Worm (Caenorhabditis elegans) whole organism, L3 larva: ENCODE results near the gene F41G4.13.

ENCODE experiments used
- R02D3.7 ChIP-seq: fragments of 150-350 bp; optimal IDR thresholded peaks from 2 replicates; lab custom pipeline; 2014; ENCODE audit warnings: missing biosample characterization, missing genetic modification characterization
- ZK546.5 ChIP-seq: sonication (generic microtip); optimal IDR thresholded peaks from 2 replicates; lab custom pipeline; 2017; ENCODE audit warnings: missing biosample characterization, missing genetic modification characterization
- aly-2 ChIP-seq: fragments of 150-350 bp; optimal IDR thresholded peaks from 2 replicates; lab custom pipeline; 2014; ENCODE audit warnings: missing biosample characterization, missing genetic modification characterization
- ama-1 ChIP-seq: fragments of 150-350 bp; optimal IDR thresholded peaks from 2 replicates; lab custom pipeline; 2018
- ceh-16 ChIP-seq: sonication (generic microtip); optimal IDR thresholded peaks from 2 replicates; lab custom pipeline; 2017; ENCODE audit warnings: missing biosample characterization, missing genetic modification characterization
- ceh-28 ChIP-seq: fragments of 150-350 bp; optimal IDR thresholded peaks from 2 replicates; lab custom pipeline; 2014; ENCODE audit warnings: missing biosample characterization, missing genetic modification reagents, missing genetic modification characterization
- ceh-82 ChIP-seq: fragments of 150-350 bp; optimal IDR thresholded peaks from 2 replicates; lab custom pipeline; 2014; ENCODE audit warnings: missing biosample characterization, missing genetic modification characterization
- ceh-9 ChIP-seq: sonication (generic microtip); optimal IDR thresholded peaks from 2 replicates; lab custom pipeline; 2018; ENCODE audit warnings: missing biosample characterization, missing genetic modification characterization
- daf-12 ChIP-seq: fragments of 150-350 bp; optimal IDR thresholded peaks from 2 replicates; lab custom pipeline; 2014; ENCODE audit warnings: missing biosample characterization, missing genetic modification reagents, missing genetic modification characterization
- egl-27 ChIP-seq: sonication (generic microtip); optimal IDR thresholded peaks from 4 replicates; lab custom pipeline; 2017; ENCODE audit warnings: missing biosample characterization, missing genetic modification reagents, missing genetic modification characterization
- egl-5 ChIP-seq: fragments of 150-350 bp; optimal IDR thresholded peaks from 2 replicates; lab custom pipeline; 2017; ENCODE audit warnings: missing biosample characterization, missing genetic modification reagents, missing genetic modification characterization, inconsistent platforms
- elt-1 ChIP-seq: fragments of 150-350 bp; optimal IDR thresholded peaks from 2 replicates; lab custom pipeline; 2014; ENCODE audit warnings: missing biosample characterization, missing genetic modification characterization
- elt-2 ChIP-seq: sonication (generic microtip); optimal IDR thresholded peaks from 2 replicates; lab custom pipeline; 2016; ENCODE audit warnings: missing genetic modification reagents, mild to moderate bottlenecking, missing genetic modification characterization, missing compliant biosample characterization
- elt-3 ChIP-seq, 3 experiments: fragments of 150-350 bp in 1 of 3; sonication (generic microtip) in 2 of 3; optimal IDR thresholded peaks; 2 replicates in 2 of 3; 4 replicates in 1 of 3; lab custom pipeline; 2014 to 2017; ENCODE audit warnings: missing biosample characterization in 3 of 3, missing genetic modification characterization in 3 of 3
- eor-1 ChIP-seq, 2 experiments: fragments of 150-350 bp; optimal IDR thresholded peaks; 2 replicates each; lab custom pipeline; 2014 to 2018; ENCODE audit warnings: missing biosample characterization in 2 of 2, missing genetic modification characterization in 2 of 2
- fkh-10 ChIP-seq: sonication (generic microtip); optimal IDR thresholded peaks from 2 replicates; lab custom pipeline; 2017; ENCODE audit warnings: missing biosample characterization, missing genetic modification reagents, missing genetic modification characterization
- fkh-2 ChIP-seq: fragments of 150-350 bp; optimal IDR thresholded peaks from 2 replicates; lab custom pipeline; 2014; ENCODE audit warnings: missing biosample characterization, missing genetic modification reagents, missing genetic modification characterization
- fos-1 ChIP-seq: fragments of 150-350 bp; optimal IDR thresholded peaks from 2 replicates; lab custom pipeline; 2014; ENCODE audit warnings: missing biosample characterization, missing genetic modification characterization
- hmg-11 ChIP-seq: sonication (generic microtip); optimal IDR thresholded peaks from 2 replicates; lab custom pipeline; 2016; ENCODE audit warnings: missing genetic modification characterization, missing compliant biosample characterization
- jun-1 ChIP-seq: fragments of 150-350 bp; optimal IDR thresholded peaks from 2 replicates; lab custom pipeline; 2014; ENCODE audit warnings: missing biosample characterization, missing genetic modification reagents, missing genetic modification characterization
- lin-15B ChIP-seq: fragments of 150-350 bp; optimal IDR thresholded peaks from 2 replicates; lab custom pipeline; 2014; ENCODE audit warnings: missing biosample characterization, missing genetic modification characterization
- lin-39 ChIP-seq: fragments of 150-350 bp; optimal IDR thresholded peaks from 2 replicates; lab custom pipeline; 2018; ENCODE audit warnings: missing biosample characterization, missing genetic modification reagents, missing genetic modification characterization
- lsy-12 ChIP-seq: sonication (generic microtip); optimal IDR thresholded peaks from 2 replicates; lab custom pipeline; 2016; ENCODE audit warnings: mild to moderate bottlenecking, missing genetic modification characterization, missing compliant biosample characterization
- mdl-1 ChIP-seq: fragments of 150-350 bp; optimal IDR thresholded peaks from 2 replicates; lab custom pipeline; 2014; ENCODE audit warnings: missing biosample characterization, missing genetic modification characterization
- mml-1 ChIP-seq: fragments of 150-350 bp; sonication (generic microtip); optimal IDR thresholded peaks from 3 replicates; lab custom pipeline; 2014; ENCODE audit warnings: missing biosample characterization, missing genetic modification characterization
- nfya-1 ChIP-seq: sonication (generic microtip); optimal IDR thresholded peaks from 2 replicates; lab custom pipeline; 2017; ENCODE audit warnings: missing genetic modification characterization, mild to moderate bottlenecking, missing compliant biosample characterization, antibody characterized with exemption, moderate library complexity; ENCODE audit not compliant: insufficient read depth
- nhr-11 ChIP-seq: fragments of 150-350 bp; optimal IDR thresholded peaks from 2 replicates; lab custom pipeline; 2014; ENCODE audit warnings: missing biosample characterization, missing genetic modification characterization
- nhr-12 ChIP-seq: fragments of 150-350 bp; optimal IDR thresholded peaks from 2 replicates; lab custom pipeline; 2014; ENCODE audit warnings: missing biosample characterization, missing genetic modification characterization
- nhr-23 ChIP-seq: fragments of 150-350 bp; optimal IDR thresholded peaks from 2 replicates; lab custom pipeline; 2014; ENCODE audit warnings: missing biosample characterization, missing genetic modification reagents, missing genetic modification characterization
- nhr-237 ChIP-seq: fragments of 150-350 bp; optimal IDR thresholded peaks from 2 replicates; lab custom pipeline; 2014; ENCODE audit warnings: missing biosample characterization, missing genetic modification characterization
- nhr-25 ChIP-seq: sonication (generic microtip); optimal IDR thresholded peaks from 2 replicates; lab custom pipeline; 2017; ENCODE audit warnings: missing biosample characterization, missing genetic modification characterization
- nhr-28 ChIP-seq: fragments of 150-350 bp; optimal IDR thresholded peaks from 2 replicates; lab custom pipeline; 2014; ENCODE audit warnings: missing biosample characterization, missing genetic modification characterization
- nhr-43 ChIP-seq: sonication (generic microtip); optimal IDR thresholded peaks from 2 replicates; lab custom pipeline; 2016; ENCODE audit warnings: mild to moderate bottlenecking, missing genetic modification characterization, missing compliant biosample characterization; ENCODE audit not compliant: poor library complexity, severe bottlenecking
- nhr-67 ChIP-seq: fragments of 150-350 bp; optimal IDR thresholded peaks from 2 replicates; lab custom pipeline; 2014; ENCODE audit warnings: missing biosample characterization, missing genetic modification characterization
- nhr-76 ChIP-seq: fragments of 150-350 bp; sonication (generic microtip); optimal IDR thresholded peaks from 5 replicates; lab custom pipeline; 2014; ENCODE audit warnings: missing biosample characterization, missing genetic modification characterization
- nhr-77 ChIP-seq: fragments of 150-350 bp; optimal IDR thresholded peaks from 2 replicates; lab custom pipeline; 2014; ENCODE audit warnings: missing biosample characterization, missing genetic modification characterization
- pha-4 ChIP-seq: fragments of 150-350 bp; optimal IDR thresholded peaks from 2 replicates; lab custom pipeline; 2014; ENCODE audit warnings: missing biosample characterization, missing genetic modification reagents, missing genetic modification characterization
- pqm-1 ChIP-seq: fragments of 150-350 bp; optimal IDR thresholded peaks from 2 replicates; lab custom pipeline; 2017; ENCODE audit warnings: missing biosample characterization, missing genetic modification characterization, inconsistent platforms
- sea-2 ChIP-seq: fragments of 150-350 bp; sonication (generic microtip); optimal IDR thresholded peaks from 4 replicates; lab custom pipeline; 2014; ENCODE audit warnings: missing biosample characterization, missing genetic modification reagents, missing genetic modification characterization
- skn-1 ChIP-seq: fragments of 150-350 bp; optimal IDR thresholded peaks from 2 replicates; lab custom pipeline; 2014; ENCODE audit warnings: missing biosample characterization, missing genetic modification characterization
- snpc-4 ChIP-seq: fragments of 150-350 bp; optimal IDR thresholded peaks from 2 replicates; lab custom pipeline; 2014; ENCODE audit warnings: missing biosample characterization, missing genetic modification characterization
- tbx-2 ChIP-seq: sonication (generic microtip); optimal IDR thresholded peaks from 2 replicates; lab custom pipeline; 2016; ENCODE audit warnings: mild to moderate bottlenecking, missing genetic modification characterization, missing compliant biosample characterization
- unc-39 ChIP-seq: sonication (generic microtip); optimal IDR thresholded peaks from 4 replicates; lab custom pipeline; 2017; ENCODE audit warnings: missing biosample characterization, missing genetic modification characterization
- unc-62 ChIP-seq: fragments of 150-350 bp; sonication (generic microtip); optimal IDR thresholded peaks from 4 replicates; lab custom pipeline; 2014; ENCODE audit warnings: missing biosample characterization, missing genetic modification reagents, missing genetic modification characterization
- zag-1 ChIP-seq: fragments of 150-350 bp; optimal IDR thresholded peaks from 2 replicates; lab custom pipeline; 2014; ENCODE audit warnings: missing biosample characterization, missing genetic modification characterization
- ztf-11 ChIP-seq: fragments of 150-350 bp; optimal IDR thresholded peaks from 2 replicates; lab custom pipeline; 2014; ENCODE audit warnings: missing biosample characterization, missing genetic modification characterization
- ztf-4 ChIP-seq: fragments of 150-350 bp; optimal IDR thresholded peaks from 2 replicates; lab custom pipeline; 2014; ENCODE audit warnings: missing biosample characterization, missing genetic modification characterization

F41G4.13 gene

DNA sequence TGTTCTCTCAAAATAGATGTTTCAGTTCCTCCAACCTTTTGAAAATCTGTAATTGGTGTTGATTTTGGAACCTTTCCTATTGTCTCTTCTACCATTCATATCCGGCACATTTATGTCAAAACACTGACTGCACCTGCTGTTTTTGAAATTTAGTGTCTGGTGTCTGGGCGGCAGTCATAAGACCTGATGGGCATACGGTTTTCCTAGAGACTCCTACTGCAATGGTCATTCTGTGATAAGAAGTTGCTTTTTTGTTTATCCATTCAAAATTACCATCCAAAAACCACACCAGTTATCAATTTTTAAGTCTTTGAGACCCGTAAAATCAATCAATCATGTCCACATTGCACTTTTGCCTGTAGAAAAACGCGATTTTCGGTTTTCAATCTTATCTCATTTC is 36.0 kb downstream of the F41G4.13 start:
- TF ChIP-seq ama-1 (peak; percentile 39), fos-1 (tag; lab: Kevin White, UChicago) (no peak), elt-2 (tag; lab: Kevin White, UChicago) (peak; percentile 14)
- TF ChIP-seq, all 47 proteins: peak for 2

- TF ChIP-seq ama-1 (peak; percentile 74), unc-62 (GFP tag; lab: Kevin White, UChicago) (peak; percentile 66), aly-2 (tag; lab: Kevin White, UChicago) (no peak), nhr-237 (tag; lab: Kevin White, UChicago) (no peak), fkh-10 (GFP tag; lab: Kevin White, UChicago) (peak; percentile 97), unc-39 (tag; lab: Kevin White, UChicago) (no peak), nhr-23 (peak; percentile 90), mml-1 (peak; percentile 66), ceh-82 (tag; lab: Kevin White, UChicago) (no peak), nhr-76 (no peak), eor-1 (tag; optimal IDR thresholded peaks at IDR 0.05; lab: Kevin White, UChicago) (no peak), R02D3.7 (no peak), elt-3 (tag; optimal IDR thresholded peaks at IDR 0.05; lab: Kevin White, UChicago) (no peak), tbx-2 (tag; lab: Kevin White, UChicago) (peak; percentile 46), nhr-12 (tag; lab: Kevin White, UChicago) (no peak), nhr-67 (tag; lab: Kevin White, UChicago) (no peak), jun-1 (tag; lab: Kevin White, UChicago) (peak; percentile 92), fos-1 (tag; lab: Kevin White, UChicago) (no peak), nhr-28 (tag; lab: Kevin White, UChicago) (no peak), nhr-11 (peak; percentile 82), nhr-77 (no peak), zag-1 (no peak), nfya-1 (tag; lab: Kevin White, UChicago) (peak; percentile 89), ztf-11 (tag; lab: Kevin White, UChicago) (no peak), daf-12 (no peak), skn-1 (tag; lab: Kevin White, UChicago) (peak; percentile 53), egl-5 (tag; lab: Kevin White, UChicago) (peak; percentile 96), ceh-9 (tag; lab: Kevin White, UChicago) (no peak), elt-1 (tag; lab: Kevin White, UChicago) (peak; percentile 62), lsy-12 (tag; lab: Kevin White, UChicago) (peak; percentile 85), ceh-28 (tag; lab: Kevin White, UChicago) (peak; percentile 73), lin-39 (peak; percentile 67), elt-2 (tag; lab: Kevin White, UChicago) (peak; percentile 77), nhr-25 (tag; lab: Kevin White, UChicago) (peak; percentile 95), pqm-1 (tag; lab: Kevin White, UChicago) (peak; percentile 84), mdl-1 (tag; lab: Kevin White, UChicago) (peak; percentile 97), egl-27 (tag; lab: Kevin White, UChicago) (no peak), pha-4 (tag; lab: Kevin White, UChicago) (peak; percentile 88), nhr-43 (tag; lab: Kevin White, UChicago) (peak; percentile 91), ceh-16 (tag; lab: Kevin White, UChicago) (no peak), hmg-11 (tag; lab: Kevin White, UChicago) (peak; percentile 72), ztf-4 (tag; lab: Kevin White, UChicago) (peak; percentile 15), lin-15B (tag; lab: Kevin White, UChicago) (peak; percentile 53), fkh-2 (tag; lab: Kevin White, UChicago) (no peak), snpc-4 (peak; percentile 49), ZK546.5 (tag; lab: Kevin White, UChicago) (no peak), sea-2 (GFP tag; lab: Kevin White, UChicago) (peak; percentile 11)
- TF ChIP-seq, all 47 proteins: peak for 26
Observed at ce11 chrX:16796826-16797225, 37.8 kb downstream of the F41G4.13 start.
